Fruit fly (Drosophila melanogaster): ENCODE measurements around the gene CG10510.

DNA sequence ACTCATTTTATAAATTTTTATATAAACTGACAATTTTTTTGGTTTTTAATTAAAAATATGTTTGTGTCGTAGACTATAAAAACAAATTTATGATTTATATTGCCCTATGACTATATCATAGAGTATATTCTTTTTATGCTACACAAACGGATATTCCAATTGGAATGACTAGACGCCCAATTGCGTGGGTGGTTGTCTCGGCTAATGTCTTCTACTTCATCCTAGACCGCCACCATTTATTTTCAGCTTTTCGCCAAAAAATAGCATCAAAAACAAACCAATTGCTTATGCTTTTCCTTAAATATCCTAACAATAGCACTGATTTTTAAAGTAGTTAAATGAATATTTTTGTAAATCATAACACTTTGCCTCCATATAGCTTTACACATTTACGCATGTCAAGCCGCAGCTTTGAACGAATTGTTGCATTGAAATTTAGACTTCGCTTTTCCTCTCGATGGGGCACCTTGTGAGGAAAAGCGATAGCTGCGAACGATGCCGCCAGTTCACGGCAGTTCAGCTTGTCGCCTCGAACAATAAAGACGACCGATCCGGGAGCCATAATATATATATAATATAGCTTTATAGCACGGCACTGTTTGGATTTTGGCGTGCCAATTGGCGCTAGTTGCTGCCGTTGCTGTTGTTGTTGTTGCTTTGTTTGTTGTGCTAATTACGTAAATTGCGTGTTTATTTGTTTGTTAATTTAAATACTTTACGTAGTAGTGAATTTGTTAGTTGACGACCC, 7.7 kb downstream of the CG10510 start:
- TF ChIP-seq CG17806 (tag; optimal IDR thresholded peaks at IDR 0.05) (no peak), CG9948 (tag; optimal IDR thresholded peaks at IDR 0.05) (no peak), D1 (tag; optimal IDR thresholded peaks at IDR 0.05) (peak; percentile 52), CG34367 (tag; optimal IDR thresholded peaks at IDR 0.05) (no peak), CG8159 (tag; optimal IDR thresholded peaks at IDR 0.05) (no peak)

Measured in whole organism, pupa.